Fruit fly (Drosophila melanogaster): ENCODE results near the gene Ptp61F.
A peak's percentile ranks its signal among the peaks of the same experiment; 100 is the strongest.

Gene Ptp61F

dm6 chr3L:1496408-1496807 lies 21.4 kb upstream of the Ptp61F start, which contains the start of gene CG12084 (continued):
- TF ChIP-seq pzg (GFP tag; optimal IDR thresholded peaks at IDR 0.05) (peak; percentile 68), nerfin-1 (tag; optimal IDR thresholded peaks at IDR 0.05) (no peak), Atf3 (GFP tag; optimal IDR thresholded peaks at IDR 0.05) (no peak), tup (GFP tag; optimal IDR thresholded peaks at IDR 0.05) (no peak), CG11093 (GFP tag; IDR thresholded peaks at IDR 0.05) (no peak), CG12236 (GFP tag; optimal IDR thresholded peaks at IDR 0.05) (no peak), Vsx1 (GFP tag; optimal IDR thresholded peaks at IDR 0.05) (no peak), CG3281 (GFP tag; optimal IDR thresholded peaks at IDR 0.05) (no peak), Hsf (GFP tag; optimal IDR thresholded peaks at IDR 0.05) (no peak), CG1832 (GFP tag; optimal IDR thresholded peaks at IDR 0.05) (no peak), Hr3 (GFP tag; optimal IDR thresholded peaks at IDR 0.05) (no peak), seq (GFP tag; IDR thresholded peaks at IDR 0.05) (no peak), CG7357 (GFP tag; IDR thresholded peaks at IDR 0.05) (no peak), ken (GFP tag; IDR thresholded peaks at IDR 0.05) (no peak), Mad (GFP tag; optimal IDR thresholded peaks at IDR 0.05) (no peak), CG14667 (GFP tag; IDR thresholded peaks at IDR 0.05) (no peak), fd3F (GFP tag; optimal IDR thresholded peaks at IDR 0.05) (no peak), nmo (GFP tag; optimal IDR thresholded peaks at IDR 0.05) (peak; percentile 26), tap (tag; optimal IDR thresholded peaks at IDR 0.05) (no peak), ttk (GFP tag; IDR thresholded peaks at IDR 0.05) (no peak)

dm6 chr3L:1495803-1496202 lies 20.7 kb upstream of the Ptp61F start:
- TF ChIP-seq odd (GFP tag; optimal IDR thresholded peaks at IDR 0.05) (no peak), tx (GFP tag; optimal IDR thresholded peaks at IDR 0.05) (no peak), chn (GFP tag; optimal IDR thresholded peaks at IDR 0.05) (no peak), cg (GFP tag; optimal IDR thresholded peaks at IDR 0.05) (peak; percentile 75), Pdp1 (GFP tag; optimal IDR thresholded peaks at IDR 0.05) (peak in 1 of 2 experiments; percentile 94), Ets65A (GFP tag) (no peak), CG10565 (GFP tag; optimal IDR thresholded peaks at IDR 0.05) (no peak), schlank (tag; optimal IDR thresholded peaks at IDR 0.05) (no peak), exex (tag; optimal IDR thresholded peaks at IDR 0.05) (peak; percentile 22), CG12769 (tag; optimal IDR thresholded peaks at IDR 0.05) (no peak), Spps (tag; optimal IDR thresholded peaks at IDR 0.05) (no peak), ato (GFP tag; IDR thresholded peaks at IDR 0.05; ENCODE audit: partially characterized antibody) (no peak), cwo (GFP tag; optimal IDR thresholded peaks at IDR 0.05) (peak; percentile 42), CG8388 (GFP tag; optimal IDR thresholded peaks at IDR 0.05) (no peak), Dek (tag; optimal IDR thresholded peaks at IDR 0.05) (no peak), crol (GFP tag; IDR thresholded peaks at IDR 0.05) (no peak), bab2 (GFP tag; optimal IDR thresholded peaks at IDR 0.05) (no peak), Bgb (GFP tag; IDR thresholded peaks at IDR 0.05; ENCODE audit: partially characterized antibody) (0 out of 2 replicates have a peak, but pooled peaks have one; percentile 11), wek (GFP tag; optimal IDR thresholded peaks at IDR 0.05) (no peak), H2.0 (GFP tag; IDR thresholded peaks at IDR 0.05) (no peak), lola (GFP tag; optimal IDR thresholded peaks at IDR 0.05) (no peak), twi (tag; optimal IDR thresholded peaks at IDR 0.05) (no peak), Nf-YB (GFP tag; optimal IDR thresholded peaks at IDR 0.05) (no peak), CG7963 (GFP tag; IDR thresholded peaks at IDR 0.05; ENCODE audit: partially characterized antibody) (no peak), knrl (GFP tag; IDR thresholded peaks at IDR 0.05; ENCODE audit: partially characterized antibody) (no peak), caup (GFP tag; optimal IDR thresholded peaks at IDR 0.05; ENCODE audit: severe bottlenecking) (no peak), Drgx (GFP tag; IDR thresholded peaks at IDR 0.05) (no peak), CG13775 (GFP tag; optimal IDR thresholded peaks at IDR 0.05) (peak; percentile 11), Lhr (GFP tag; optimal IDR thresholded peaks at IDR 0.05) (no peak), CG31224 (GFP tag; IDR thresholded peaks at IDR 0.05) (no peak), tap (tag; optimal IDR thresholded peaks at IDR 0.05) (no peak)

Measured in whole organism, embryonic.